Worm (Caenorhabditis elegans): ENCODE measurements around the gene F27B3.6.

The F27B3.6 gene

ce11 chrIII:6536945-6537568 is 41.3 kb downstream of the F27B3.6 start, which contains the start of gene C09E7.4:
Gene C09E7.4, minus strand, starts transcription at chrIII:6536995.
- TF ChIP-seq ztf-25 (GFP tag; IDR thresholded peaks at IDR 0.05) (0 out of 2 replicates have a peak, but pooled peaks have one; percentile 11), zim-3 (tag; optimal IDR thresholded peaks at IDR 0.05) (no peak), nhr-27 (tag; optimal IDR thresholded peaks at IDR 0.05) (no peak), K12H6.12 (tag; optimal IDR thresholded peaks at IDR 0.05) (peak; percentile 18)

ce11 chrIII:6532647-6533046 is 45.8 kb downstream of the F27B3.6 start, which contains the start of gene srxa-5:
Gene srxa-5, plus strand, starts transcription at chrIII:6532947.
- no peak for TF ChIP-seq sptf-2 (GFP tag; optimal IDR thresholded peaks at IDR 0.05)
- TF ChIP-seq athp-1 (tag; optimal IDR thresholded peaks at IDR 0.05): no peak
- TF ChIP-seq Y95B8A.8 (GFP tag; IDR thresholded peaks at IDR 0.05): no peak
- no peak for TF ChIP-seq ztf-26 (tag; optimal IDR thresholded peaks at IDR 0.05)
- TF ChIP-seq F57C9.4 (tag; optimal IDR thresholded peaks at IDR 0.05): no peak
- no peak for TF ChIP-seq Y56A3A.18 (GFP tag; IDR thresholded peaks at IDR 0.05)

ce11 chrIII:6531099-6531498 is 47.3 kb downstream of the F27B3.6 start, which contains the start of gene C09E7.11:
Gene C09E7.11, plus strand, starts transcription at chrIII:6531399.
- TF ChIP-seq bed-1 (GFP tag; IDR thresholded peaks at IDR 0.05): no peak
- no peak for TF ChIP-seq mes-4 (tag; optimal IDR thresholded peaks at IDR 0.05)
- TF ChIP-seq Y67H2A.10 (GFP tag; conservative IDR thresholded peaks at IDR 0.05): no peak
- no peak for TF ChIP-seq chd-7 (tag; optimal IDR thresholded peaks at IDR 0.05)
- TF ChIP-seq attf-3 (GFP tag; conservative IDR thresholded peaks at IDR 0.05): no peak
- no peak for TF ChIP-seq ztf-3 (GFP tag; optimal IDR thresholded peaks at IDR 0.05)
- no peak for TF ChIP-seq ama-1 (optimal IDR thresholded peaks at IDR 0.05)
- no peak for TF ChIP-seq ama-1 (GFP tag; optimal IDR thresholded peaks at IDR 0.05)

ce11 chrIII:6527902-6528301 is 50.5 kb downstream of the F27B3.6 start, which contains the start of gene pqn-10:
Gene pqn-10, plus strand, starts transcription at chrIII:6528202.
- no peak for TF ChIP-seq F57A8.1 (GFP tag; optimal IDR thresholded peaks at IDR 0.05)
- TF ChIP-seq lin-35 (GFP tag; optimal IDR thresholded peaks at IDR 0.05): no peak
- no peak for TF ChIP-seq sptf-2 (GFP tag; optimal IDR thresholded peaks at IDR 0.05)
- TF ChIP-seq madf-3 (GFP tag; IDR thresholded peaks at IDR 0.05): no peak
- TF ChIP-seq ceh-100 (GFP tag; IDR thresholded peaks at IDR 0.05): no peak
- no peak for TF ChIP-seq attf-5 (GFP tag; optimal IDR thresholded peaks at IDR 0.05)
- TF ChIP-seq pbrm-1 (GFP tag; IDR thresholded peaks at IDR 0.05): no peak
- no peak for TF ChIP-seq dox-1 (GFP tag; IDR thresholded peaks at IDR 0.05)
- no peak for TF ChIP-seq Y53F4B.3 (GFP tag; IDR thresholded peaks at IDR 0.05)
- TF ChIP-seq F52B5.7 (tag; optimal IDR thresholded peaks at IDR 0.05): no peak
- TF ChIP-seq zim-3 (tag; optimal IDR thresholded peaks at IDR 0.05): no peak
- no peak for TF ChIP-seq K12H6.12 (tag; optimal IDR thresholded peaks at IDR 0.05)
- TF ChIP-seq madf-6 (GFP tag; IDR thresholded peaks at IDR 0.05): no peak
- no peak for TF ChIP-seq bed-1 (GFP tag; IDR thresholded peaks at IDR 0.05)
- no peak for TF ChIP-seq ztf-6 (GFP tag; IDR thresholded peaks at IDR 0.05)

All from whole organism, young adult.